Worm (Caenorhabditis elegans) whole organism, mixed stage, embryonic: ENCODE data around the gene F14F9.5.

Experiments used
- M03D4.4 ChIP-seq: sonication (generic microtip); optimal IDR thresholded peaks from 2 replicates; lab custom pipeline; 2017; ENCODE audit warnings: mild to moderate bottlenecking, missing genetic modification characterization, missing compliant biosample characterization
- blmp-1 ChIP-seq: fragments of 150-350 bp; optimal IDR thresholded peaks from 2 replicates; lab custom pipeline; 2014; ENCODE audit warnings: missing biosample characterization, missing genetic modification characterization
- ceh-39 ChIP-seq: fragments of 150-350 bp; optimal IDR thresholded peaks from 2 replicates; lab custom pipeline; 2014; ENCODE audit warnings: missing biosample characterization, missing genetic modification characterization
- ceh-43 ChIP-seq: fragments of 200-800 bp; sonication (Bioruptor generic); optimal IDR thresholded peaks from 2 replicates; lab custom pipeline; 2018; ENCODE audit warnings: mild to moderate bottlenecking, missing genetic modification characterization, moderate library complexity, missing compliant biosample characterization
- ceh-83 ChIP-seq: fragments of 200-800 bp; sonication (Bioruptor generic); optimal IDR thresholded peaks from 2 replicates; lab custom pipeline; 2018; ENCODE audit warnings: mild to moderate bottlenecking, missing genetic modification characterization, missing compliant biosample characterization
- ces-1 ChIP-seq: fragments of 150-350 bp; optimal IDR thresholded peaks from 2 replicates; lab custom pipeline; 2014; ENCODE audit warnings: missing biosample characterization, missing genetic modification reagents, missing genetic modification characterization
- cnd-1 ChIP-seq: fragments of 200-800 bp; sonication (Bioruptor generic); optimal IDR thresholded peaks from 2 replicates; lab custom pipeline; 2018; ENCODE audit warnings: mild to moderate bottlenecking, missing genetic modification characterization, missing compliant biosample characterization
- drap-1 ChIP-seq: fragments of 200-800 bp; sonication (Bioruptor generic); optimal IDR thresholded peaks from 3 replicates; lab custom pipeline; 2018; ENCODE audit warnings: mild to moderate bottlenecking, missing genetic modification characterization, missing compliant biosample characterization
- elt-1 ChIP-seq: sonication (generic microtip); optimal IDR thresholded peaks from 2 replicates; lab custom pipeline; 2017; ENCODE audit warnings: missing genetic modification characterization, mild to moderate bottlenecking, missing compliant biosample characterization, antibody characterized with exemption, moderate library complexity, borderline replicate concordance; ENCODE audit not compliant: insufficient read depth
- elt-3 ChIP-seq: fragments of 150-350 bp; optimal IDR thresholded peaks from 2 replicates; lab custom pipeline; 2014; ENCODE audit warnings: missing biosample characterization, missing genetic modification characterization
- flh-1 ChIP-seq: fragments of 200-800 bp; sonication (Bioruptor generic); optimal IDR thresholded peaks from 2 replicates; lab custom pipeline; 2018; ENCODE audit warnings: mild to moderate bottlenecking, missing genetic modification characterization, moderate library complexity, missing compliant biosample characterization
- ham-2 ChIP-seq: fragments of 200-800 bp; sonication (Bioruptor generic); optimal IDR thresholded peaks from 2 replicates; lab custom pipeline; 2018; ENCODE audit warnings: mild to moderate bottlenecking, missing genetic modification characterization, missing compliant biosample characterization
- hlh-1 ChIP-seq: fragments of 150-350 bp; optimal IDR thresholded peaks from 2 replicates; lab custom pipeline; 2014; ENCODE audit warnings: missing biosample characterization, missing genetic modification reagents, missing genetic modification characterization
- lin-32 ChIP-seq: fragments of 200-800 bp; sonication (Bioruptor generic); optimal IDR thresholded peaks from 2 replicates; lab custom pipeline; 2018; ENCODE audit warnings: mild to moderate bottlenecking, missing genetic modification characterization, missing compliant biosample characterization
- lsy-2 ChIP-seq: fragments of 150-350 bp; optimal IDR thresholded peaks from 2 replicates; lab custom pipeline; 2014; ENCODE audit warnings: missing biosample characterization, missing genetic modification characterization
- mab-5 ChIP-seq: fragments of 150-350 bp; optimal IDR thresholded peaks from 2 replicates; lab custom pipeline; 2014; ENCODE audit warnings: missing biosample characterization, missing genetic modification characterization
- mep-1 ChIP-seq: fragments of 150-350 bp; optimal IDR thresholded peaks from 2 replicates; lab custom pipeline; 2017; ENCODE audit warnings: missing biosample characterization, missing genetic modification reagents, missing genetic modification characterization, inconsistent platforms
- mls-2 ChIP-seq: sonication (generic microtip); optimal IDR thresholded peaks from 2 replicates; lab custom pipeline; 2016; ENCODE audit warnings: mild to moderate bottlenecking, missing genetic modification characterization, moderate library complexity, missing compliant biosample characterization
- nhr-12 ChIP-seq: fragments of 150-350 bp; optimal IDR thresholded peaks from 2 replicates; lab custom pipeline; 2014; ENCODE audit warnings: missing biosample characterization, missing genetic modification characterization
- nhr-28 ChIP-seq: fragments of 150-350 bp; optimal IDR thresholded peaks from 2 replicates; lab custom pipeline; 2014; ENCODE audit warnings: missing biosample characterization, missing genetic modification characterization
- nhr-76 ChIP-seq: sonication (generic microtip); optimal IDR thresholded peaks from 2 replicates; lab custom pipeline; 2017; ENCODE audit warnings: missing biosample characterization, missing genetic modification characterization
- pha-4 ChIP-seq: fragments of 150-350 bp; optimal IDR thresholded peaks from 2 replicates; lab custom pipeline; 2018; ENCODE audit warnings: missing biosample characterization, missing genetic modification reagents, missing genetic modification characterization
- sem-2 ChIP-seq: fragments of 200-800 bp; sonication (Bioruptor generic); optimal IDR thresholded peaks from 2 replicates; lab custom pipeline; 2018; ENCODE audit warnings: mild to moderate bottlenecking, missing genetic modification characterization, missing compliant biosample characterization
- snpc-4 ChIP-seq: fragments of 150-350 bp; optimal IDR thresholded peaks from 2 replicates; lab custom pipeline; 2014; ENCODE audit warnings: missing biosample characterization, missing genetic modification characterization
- tbx-8 ChIP-seq: fragments of 200-800 bp; sonication (Bioruptor generic); optimal IDR thresholded peaks from 2 replicates; lab custom pipeline; 2018; ENCODE audit warnings: mild to moderate bottlenecking, missing genetic modification characterization, moderate library complexity, missing compliant biosample characterization
- unc-120 ChIP-seq: sonication (generic microtip); optimal IDR thresholded peaks from 2 replicates; lab custom pipeline; 2017; ENCODE audit warnings: missing genetic modification characterization, missing compliant biosample characterization; ENCODE audit not compliant: poor library complexity, severe bottlenecking
- unc-39 ChIP-seq: fragments of 150-350 bp; optimal IDR thresholded peaks from 2 replicates; lab custom pipeline; 2014; ENCODE audit warnings: missing biosample characterization, missing genetic modification characterization
- unc-62 ChIP-seq: fragments of 150-350 bp; optimal IDR thresholded peaks from 2 replicates; lab custom pipeline; 2014; ENCODE audit warnings: missing biosample characterization, missing genetic modification reagents, missing genetic modification characterization
- zip-8 ChIP-seq: fragments of 150-350 bp; optimal IDR thresholded peaks from 2 replicates; lab custom pipeline; 2014; ENCODE audit warnings: missing biosample characterization, missing genetic modification characterization
- ztf-11 ChIP-seq: fragments of 150-350 bp; optimal IDR thresholded peaks from 2 replicates; lab custom pipeline; 2014; ENCODE audit warnings: missing biosample characterization, missing genetic modification characterization

The F14F9.5 gene

ce11 chrV:5146394-5146793, 19.5 kb downstream of the F14F9.5 start, which contains the start of gene F14F9.6:
Gene F14F9.6, minus strand, starts transcription at chrV:5146494.
- no peak for TF ChIP-seq nhr-28 (tag; lab: Kevin White, UChicago)
- no peak for TF ChIP-seq hlh-1 (tag; lab: Kevin White, UChicago)
- no peak for TF ChIP-seq snpc-4
- TF ChIP-seq mep-1 = no peak
- no peak for TF ChIP-seq unc-39 (tag; lab: Kevin White, UChicago)
- no peak for TF ChIP-seq nhr-76
- TF ChIP-seq lsy-2 (tag; lab: Kevin White, UChicago) = no peak
- no peak for TF ChIP-seq unc-62 (GFP tag; lab: Kevin White, UChicago)
- TF ChIP-seq flh-1 = no peak
- no peak for TF ChIP-seq unc-120 (tag; lab: Kevin White, UChicago)
- no peak for TF ChIP-seq elt-3 (tag; lab: Kevin White, UChicago)
- TF ChIP-seq zip-8 (tag; lab: Kevin White, UChicago) = no peak

ce11 chrV:5150880-5151279, 24.0 kb downstream of the F14F9.5 start, which contains the start of gene srh-130:
Gene srh-130, plus strand, starts transcription at chrV:5151180.
- TF ChIP-seq unc-62 (GFP tag; lab: Kevin White, UChicago) (no peak), drap-1 (no peak), hlh-1 (tag; lab: Kevin White, UChicago) (no peak), nhr-76 (no peak), nhr-28 (tag; lab: Kevin White, UChicago) (no peak), snpc-4 (no peak), unc-39 (tag; lab: Kevin White, UChicago) (no peak), flh-1 (no peak), lin-32 (GFP tag; lab: Kevin White, UChicago) (no peak), sem-2 (no peak), tbx-8 (no peak), elt-3 (tag; lab: Kevin White, UChicago) (no peak), ceh-83 (GFP tag; lab: Kevin White, UChicago) (no peak), ham-2 (no peak), cnd-1 (tag; lab: Kevin White, UChicago) (no peak)

ce11 chrV:5155516-5155915, 28.6 kb downstream of the F14F9.5 start, which contains the start of gene srx-38:
Gene srx-38, minus strand, starts transcription at chrV:5155616.
- no peak for TF ChIP-seq unc-120 (tag; lab: Kevin White, UChicago)
- TF ChIP-seq cnd-1 (tag; lab: Kevin White, UChicago) = no peak
- no peak for TF ChIP-seq flh-1
- no peak for TF ChIP-seq elt-3 (tag; lab: Kevin White, UChicago)
- no peak for TF ChIP-seq ham-2
- TF ChIP-seq sem-2 = no peak
- TF ChIP-seq lsy-2 (tag; lab: Kevin White, UChicago) = no peak
- no peak for TF ChIP-seq ztf-11 (tag; lab: Kevin White, UChicago)
- no peak for TF ChIP-seq M03D4.4 (tag; lab: Kevin White, UChicago)
- TF ChIP-seq ceh-83 (GFP tag; lab: Kevin White, UChicago) = no peak
- TF ChIP-seq mab-5 = no peak
- TF ChIP-seq ces-1 (GFP tag; lab: Kevin White, UChicago) = no peak
- no peak for TF ChIP-seq elt-1 (tag; lab: Kevin White, UChicago)
- no peak for TF ChIP-seq snpc-4
- no peak for TF ChIP-seq drap-1
- TF ChIP-seq lin-32 (GFP tag; lab: Kevin White, UChicago) = no peak
- no peak for TF ChIP-seq zip-8 (tag; lab: Kevin White, UChicago)
- no peak for TF ChIP-seq tbx-8
- no peak for TF ChIP-seq nhr-12 (tag; lab: Kevin White, UChicago)
- TF ChIP-seq nhr-76 = no peak

- TF ChIP-seq pha-4 (tag; lab: Kevin White, UChicago) (no peak), elt-3 (tag; lab: Kevin White, UChicago) (no peak), blmp-1 (tag; lab: Kevin White, UChicago) (no peak), ceh-39 (tag; lab: Kevin White, UChicago) (no peak), zip-8 (tag; lab: Kevin White, UChicago) (no peak), ztf-11 (tag; lab: Kevin White, UChicago) (no peak), snpc-4 (no peak), nhr-12 (tag; lab: Kevin White, UChicago) (no peak), mls-2 (tag; lab: Kevin White, UChicago) (no peak), cnd-1 (tag; lab: Kevin White, UChicago) (no peak), sem-2 (no peak), ceh-43 (no peak), nhr-76 (no peak), unc-120 (tag; lab: Kevin White, UChicago) (no peak), elt-1 (tag; lab: Kevin White, UChicago) (no peak), mep-1 (no peak), lin-32 (GFP tag; lab: Kevin White, UChicago) (no peak)
Observed at ce11 chrV:5157660-5158059, 30.8 kb downstream of the F14F9.5 start, which contains the start of gene srx-39. Gene srx-39, minus strand, starts transcription at chrV:5157760.
